Worm (Caenorhabditis elegans): ENCODE results near the gene ddn-2.
A peak's percentile ranks its signal among the peaks of the same experiment; 100 is the strongest.

Gene ddn-2

DNA sequence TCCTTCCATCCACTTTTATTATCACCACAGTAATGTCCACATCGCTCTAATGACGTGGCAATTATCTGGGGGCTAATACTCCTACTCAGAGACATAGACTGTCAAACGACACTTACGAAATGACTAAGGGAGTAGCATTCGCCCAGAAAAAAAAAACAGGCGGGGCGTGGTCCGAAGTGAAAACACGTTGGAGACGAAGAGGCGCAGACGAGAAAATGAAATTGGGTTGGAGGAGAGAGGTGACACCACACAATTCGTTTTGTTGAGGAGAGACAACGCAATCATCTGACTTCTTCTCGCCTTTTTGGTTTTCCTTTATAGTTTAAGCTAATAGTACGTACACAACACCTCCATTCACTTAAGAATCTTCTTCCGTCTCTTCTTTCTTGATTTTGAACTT lies 30.3 kb downstream of the ddn-2 start:
- TF ChIP-seq nhr-28 (tag; optimal IDR thresholded peaks at IDR 0.05): peak; percentile 68
- TF ChIP-seq lin-15B (tag; optimal IDR thresholded peaks at IDR 0.05): no peak
- no peak for TF ChIP-seq ZK337.2 (GFP tag; IDR thresholded peaks at IDR 0.05)
- peak in 1 of 2 experiments; percentile 32 for TF ChIP-seq mdl-1 (tag; optimal IDR thresholded peaks at IDR 0.05)
- peak; percentile 29 for TF ChIP-seq hlh-11 (tag; optimal IDR thresholded peaks at IDR 0.05)
- TF ChIP-seq T26A8.4 (GFP tag; IDR thresholded peaks at IDR 0.05): no peak
- TF ChIP-seq dve-1 (tag; optimal IDR thresholded peaks at IDR 0.05; ENCODE audit: insufficient read depth): peak; percentile 35
- no peak for TF ChIP-seq F49E8.2 (tag; optimal IDR thresholded peaks at IDR 0.05; ENCODE audit: borderline replicate concordance)
- peak; percentile 50 for TF ChIP-seq hlh-30 (tag; optimal IDR thresholded peaks at IDR 0.05; ENCODE audit: insufficient read depth)
- TF ChIP-seq mep-1 (tag; optimal IDR thresholded peaks at IDR 0.05): peak; percentile 37
- peak; percentile 61 for TF ChIP-seq mxl-3 (GFP tag; optimal IDR thresholded peaks at IDR 0.05)
- no peak for TF ChIP-seq attf-4 (tag; optimal IDR thresholded peaks at IDR 0.05)

DNA sequence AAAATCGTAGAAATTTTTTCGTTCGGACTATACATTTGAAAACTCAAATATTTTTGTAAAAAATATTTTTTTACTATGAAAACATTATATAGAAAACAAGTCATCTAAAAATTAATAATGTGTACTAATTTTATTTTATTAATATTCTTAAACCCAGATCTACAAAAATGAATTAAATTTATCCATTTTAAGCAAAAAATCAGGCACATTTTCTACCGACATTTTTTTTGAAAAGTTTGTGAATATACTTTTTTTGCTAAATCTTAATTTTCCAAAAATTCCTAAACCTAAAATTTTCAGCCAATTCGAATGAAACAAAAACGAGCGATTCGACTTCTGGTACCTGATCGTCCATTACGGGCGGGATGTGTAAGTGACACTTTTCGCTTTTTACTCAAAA lies 30.9 kb downstream of the ddn-2 start, which contains the start of gene arrd-10:
Gene arrd-10, plus strand, starts transcription at position 301 of the 400 bp plus-strand sequence.
- TF ChIP-seq dmd-9 (GFP tag; IDR thresholded peaks at IDR 0.05): no peak
- TF ChIP-seq ces-1 (GFP tag; optimal IDR thresholded peaks at IDR 0.05): no peak
- TF ChIP-seq ctbp-1 (GFP tag; IDR thresholded peaks at IDR 0.05): no peak
- no peak for TF ChIP-seq nhr-10 (tag; optimal IDR thresholded peaks at IDR 0.05)
- no peak for TF ChIP-seq tag-97 (GFP tag; IDR thresholded peaks at IDR 0.05)
- TF ChIP-seq unc-130 (GFP tag; optimal IDR thresholded peaks at IDR 0.05): no peak
- no peak for TF ChIP-seq lin-39 (tag; optimal IDR thresholded peaks at IDR 0.05)
- no peak for TF ChIP-seq ceh-28 (tag; optimal IDR thresholded peaks at IDR 0.05)
- no peak for TF ChIP-seq Y105C5A.15 (GFP tag; IDR thresholded peaks at IDR 0.05)
- TF ChIP-seq snpc-4 (tag; optimal IDR thresholded peaks at IDR 0.05): no peak
- no peak for TF ChIP-seq attf-4 (tag; optimal IDR thresholded peaks at IDR 0.05)
- no peak for TF ChIP-seq pha-4 (GFP tag; IDR thresholded peaks at IDR 0.05)
- no peak for TF ChIP-seq pha-4 (tag; optimal IDR thresholded peaks at IDR 0.05)
- no peak for TF ChIP-seq T26A8.4 (GFP tag; IDR thresholded peaks at IDR 0.05)
- TF ChIP-seq cey-2 (tag; optimal IDR thresholded peaks at IDR 0.05; ENCODE audit: borderline replicate concordance, insufficient read depth): no peak
- TF ChIP-seq ZK337.2 (GFP tag; IDR thresholded peaks at IDR 0.05): no peak
- TF ChIP-seq dmd-8 (GFP tag; IDR thresholded peaks at IDR 0.05): no peak
- no peak for TF ChIP-seq hif-1 (tag; optimal IDR thresholded peaks at IDR 0.05)
- TF ChIP-seq F26F4.8 (GFP tag; conservative IDR thresholded peaks at IDR 0.05): no peak

DNA sequence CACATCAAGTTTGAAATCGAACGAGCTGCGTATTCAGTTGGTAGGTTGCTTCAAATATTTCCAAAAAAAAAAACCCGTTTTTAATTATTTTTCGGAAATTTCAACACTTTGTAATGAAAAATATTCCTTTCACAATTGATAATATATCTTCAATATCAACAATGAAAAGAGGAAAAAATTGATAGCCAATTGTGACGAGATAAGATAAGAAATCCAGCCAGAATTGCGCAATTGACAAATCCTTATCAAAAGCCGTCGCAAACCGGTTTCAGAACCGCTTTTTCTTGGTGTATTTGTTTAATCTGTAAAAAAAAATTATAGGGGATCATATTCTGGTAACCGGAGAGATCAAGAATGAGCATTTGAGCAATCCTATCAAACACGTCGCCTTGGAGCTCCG lies 33.6 kb downstream of the ddn-2 start:
- TF ChIP-seq fkh-10 (GFP tag; optimal IDR thresholded peaks at IDR 0.05) (no peak), nhr-28 (tag; optimal IDR thresholded peaks at IDR 0.05) (peak; percentile 22)

DNA sequence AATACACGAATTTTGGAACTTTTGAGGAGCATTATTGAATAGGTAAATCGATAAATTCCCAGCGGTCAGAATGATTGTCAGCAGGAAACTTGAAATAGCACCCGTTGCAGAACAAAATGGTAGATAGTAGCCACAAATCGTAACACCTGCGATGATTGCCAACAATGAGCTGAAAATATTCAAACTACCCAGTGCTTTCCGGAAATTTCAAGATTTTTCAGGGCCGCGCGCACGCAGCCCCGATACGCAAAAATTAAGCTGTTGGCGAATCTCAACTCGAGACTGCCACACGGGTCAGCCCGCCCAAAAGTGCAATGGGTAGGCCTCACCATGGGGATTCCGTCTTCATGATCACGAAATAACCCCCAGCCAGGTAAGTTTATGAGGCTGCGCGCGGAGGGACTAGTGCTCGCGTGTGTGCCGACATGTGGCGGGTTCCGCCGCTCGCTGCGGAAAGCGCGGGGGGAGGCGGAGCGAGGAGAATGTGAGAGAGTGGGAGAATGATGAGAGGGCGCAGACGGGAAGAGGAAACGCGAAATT lies 35.8 kb downstream of the ddn-2 start:
- TF ChIP-seq egl-27 (tag; optimal IDR thresholded peaks at IDR 0.05): no peak
- TF ChIP-seq hlh-11 (tag; optimal IDR thresholded peaks at IDR 0.05): peak; percentile 95
- TF ChIP-seq Y75B8A.6 (GFP tag; IDR thresholded peaks at IDR 0.05): peak; percentile 80; the same call in 1 of the 2 replicates
- peak; percentile 91 for TF ChIP-seq zfp-3 (GFP tag; conservative IDR thresholded peaks at IDR 0.05)
- TF ChIP-seq F26F4.8 (GFP tag; conservative IDR thresholded peaks at IDR 0.05): no peak
- TF ChIP-seq egl-43 (GFP tag; IDR thresholded peaks at IDR 0.05): peak; percentile 96
- TF ChIP-seq zip-2 (tag; optimal IDR thresholded peaks at IDR 0.05): peak; percentile 76
- TF ChIP-seq tra-1 (GFP tag; IDR thresholded peaks at IDR 0.05): peak; percentile 91
- TF ChIP-seq tag-97 (GFP tag; IDR thresholded peaks at IDR 0.05): no peak
- TF ChIP-seq ama-1 (optimal IDR thresholded peaks at IDR 0.05): peak; percentile 100
- TF ChIP-seq lim-7 (GFP tag; IDR thresholded peaks at IDR 0.05): peak; percentile 82
- TF ChIP-seq F37D6.2 (tag; optimal IDR thresholded peaks at IDR 0.05): peak; percentile 82
- peak; percentile 90 for TF ChIP-seq Y48G9A.11 (GFP tag; IDR thresholded peaks at IDR 0.05)
- TF ChIP-seq daf-19 (GFP tag; conservative IDR thresholded peaks at IDR 0.05): peak; percentile 96
- peak; percentile 93 for TF ChIP-seq ctbp-1 (GFP tag; IDR thresholded peaks at IDR 0.05)
- peak; percentile 24 for TF ChIP-seq pqm-1 (tag; optimal IDR thresholded peaks at IDR 0.05)
- TF ChIP-seq vab-7 (GFP tag; IDR thresholded peaks at IDR 0.05): peak; percentile 79; the same call in 1 of the 2 replicates
- TF ChIP-seq Y5F2A.4 (GFP tag; optimal IDR thresholded peaks at IDR 0.05): peak; percentile 49
- no peak for TF ChIP-seq zag-1 (tag; optimal IDR thresholded peaks at IDR 0.05)
- TF ChIP-seq mep-1 (tag; optimal IDR thresholded peaks at IDR 0.05): peak; percentile 97
- peak; percentile 18 for TF ChIP-seq fos-1 (tag; optimal IDR thresholded peaks at IDR 0.05)
- peak; percentile 88 for TF ChIP-seq D1046.2 (GFP tag; IDR thresholded peaks at IDR 0.05)

Data from whole organism, L4 larva.